Worm (Caenorhabditis elegans) whole organism, L3 larva: ENCODE data around the gene enol-1.

Source experiments
- R02D3.7 ChIP-seq: fragments of 150-350 bp; optimal IDR thresholded peaks from 2 replicates; lab custom pipeline; 2014; ENCODE audit warnings: missing biosample characterization, missing genetic modification characterization
- ama-1 ChIP-seq: fragments of 150-350 bp; optimal IDR thresholded peaks from 2 replicates; lab custom pipeline; 2018
- lin-15B ChIP-seq: fragments of 150-350 bp; optimal IDR thresholded peaks from 2 replicates; lab custom pipeline; 2014; ENCODE audit warnings: missing biosample characterization, missing genetic modification characterization
- nfya-1 ChIP-seq: sonication (generic microtip); optimal IDR thresholded peaks from 2 replicates; lab custom pipeline; 2017; ENCODE audit warnings: missing genetic modification characterization, mild to moderate bottlenecking, missing compliant biosample characterization, antibody characterized with exemption, moderate library complexity; ENCODE audit not compliant: insufficient read depth
- nhr-23 ChIP-seq: fragments of 150-350 bp; optimal IDR thresholded peaks from 2 replicates; lab custom pipeline; 2014; ENCODE audit warnings: missing biosample characterization, missing genetic modification reagents, missing genetic modification characterization
- nhr-25 ChIP-seq: sonication (generic microtip); optimal IDR thresholded peaks from 2 replicates; lab custom pipeline; 2017; ENCODE audit warnings: missing biosample characterization, missing genetic modification characterization
- nhr-28 ChIP-seq: fragments of 150-350 bp; optimal IDR thresholded peaks from 2 replicates; lab custom pipeline; 2014; ENCODE audit warnings: missing biosample characterization, missing genetic modification characterization
- pha-4 ChIP-seq: fragments of 150-350 bp; optimal IDR thresholded peaks from 2 replicates; lab custom pipeline; 2014; ENCODE audit warnings: missing biosample characterization, missing genetic modification reagents, missing genetic modification characterization
- skn-1 ChIP-seq: fragments of 150-350 bp; optimal IDR thresholded peaks from 2 replicates; lab custom pipeline; 2014; ENCODE audit warnings: missing biosample characterization, missing genetic modification characterization
- ztf-11 ChIP-seq: fragments of 150-350 bp; optimal IDR thresholded peaks from 2 replicates; lab custom pipeline; 2014; ENCODE audit warnings: missing biosample characterization, missing genetic modification characterization

DNA sequence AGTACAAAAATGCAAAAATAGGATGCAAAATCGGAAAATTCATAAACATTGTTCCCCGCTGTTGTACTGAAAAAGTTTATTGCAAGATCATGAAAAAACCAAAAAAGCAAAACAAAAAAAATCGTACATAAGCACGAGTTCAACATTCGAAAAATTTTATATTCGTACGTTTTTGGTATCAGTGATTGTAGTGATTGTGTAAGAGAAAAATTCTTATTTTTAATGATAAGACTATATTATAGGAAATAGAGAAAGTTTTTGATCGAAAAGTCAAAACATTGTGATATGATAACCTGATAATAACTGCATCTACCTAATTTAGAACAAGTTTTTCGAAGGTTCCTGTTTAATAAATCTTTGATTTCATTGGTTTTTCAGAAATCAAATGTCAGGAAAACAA, 13.5 kb upstream of the enol-1 start:
- TF ChIP-seq R02D3.7, result no peak
- no peak for TF ChIP-seq skn-1 (tag; lab: Kevin White, UChicago)
- no peak for TF ChIP-seq nfya-1 (tag; lab: Kevin White, UChicago)
- no peak for TF ChIP-seq ztf-11
- no peak for TF ChIP-seq nhr-25
- TF ChIP-seq pha-4 (tag; lab: Kevin White, UChicago), result peak; percentile 27
- no peak for TF ChIP-seq lin-15B (tag; lab: Kevin White, UChicago)
- TF ChIP-seq nhr-23 (tag; lab: Kevin White, UChicago), result no peak
- no peak for TF ChIP-seq ama-1 (lab: Kevin White, UChicago)
- TF ChIP-seq nhr-28 (tag; lab: Kevin White, UChicago), result no peak
